Worm (Caenorhabditis elegans) whole organism, mixed stage, embryonic: ENCODE measurements around the gene klp-13.

ENCODE experiments used
- ceh-39 ChIP-seq: fragments of 150-350 bp; optimal IDR thresholded peaks from 2 replicates; lab custom pipeline; 2014; ENCODE audit warnings: missing biosample characterization, missing genetic modification characterization
- cnd-1 ChIP-seq: fragments of 200-800 bp; sonication (Bioruptor generic); optimal IDR thresholded peaks from 2 replicates; lab custom pipeline; 2018; ENCODE audit warnings: mild to moderate bottlenecking, missing genetic modification characterization, missing compliant biosample characterization
- drap-1 ChIP-seq: fragments of 200-800 bp; sonication (Bioruptor generic); optimal IDR thresholded peaks from 3 replicates; lab custom pipeline; 2018; ENCODE audit warnings: mild to moderate bottlenecking, missing genetic modification characterization, missing compliant biosample characterization
- elt-3 ChIP-seq: fragments of 150-350 bp; optimal IDR thresholded peaks from 2 replicates; lab custom pipeline; 2014; ENCODE audit warnings: missing biosample characterization, missing genetic modification characterization
- hlh-1 ChIP-seq: fragments of 150-350 bp; optimal IDR thresholded peaks from 2 replicates; lab custom pipeline; 2014; ENCODE audit warnings: missing biosample characterization, missing genetic modification reagents, missing genetic modification characterization
- lin-13 ChIP-seq: fragments of 150-350 bp; optimal IDR thresholded peaks from 2 replicates; lab custom pipeline; 2014; ENCODE audit warnings: missing biosample characterization, missing genetic modification characterization
- lsy-2 ChIP-seq: fragments of 150-350 bp; optimal IDR thresholded peaks from 2 replicates; lab custom pipeline; 2014; ENCODE audit warnings: missing biosample characterization, missing genetic modification characterization
- nhr-28 ChIP-seq: fragments of 150-350 bp; optimal IDR thresholded peaks from 2 replicates; lab custom pipeline; 2014; ENCODE audit warnings: missing biosample characterization, missing genetic modification characterization
- pha-4 ChIP-seq: fragments of 150-350 bp; optimal IDR thresholded peaks from 2 replicates; lab custom pipeline; 2018; ENCODE audit warnings: missing biosample characterization, missing genetic modification reagents, missing genetic modification characterization
- sem-2 ChIP-seq: fragments of 200-800 bp; sonication (Bioruptor generic); optimal IDR thresholded peaks from 2 replicates; lab custom pipeline; 2018; ENCODE audit warnings: mild to moderate bottlenecking, missing genetic modification characterization, missing compliant biosample characterization
- sptf-1 ChIP-seq: sonication (generic microtip); optimal IDR thresholded peaks from 2 replicates; lab custom pipeline; 2017; ENCODE audit warnings: mild to moderate bottlenecking, missing genetic modification characterization, moderate library complexity, missing compliant biosample characterization
- unc-120 ChIP-seq: sonication (generic microtip); optimal IDR thresholded peaks from 2 replicates; lab custom pipeline; 2017; ENCODE audit warnings: missing genetic modification characterization, missing compliant biosample characterization; ENCODE audit not compliant: poor library complexity, severe bottlenecking
- unc-39 ChIP-seq: fragments of 150-350 bp; optimal IDR thresholded peaks from 2 replicates; lab custom pipeline; 2014; ENCODE audit warnings: missing biosample characterization, missing genetic modification characterization

DNA sequence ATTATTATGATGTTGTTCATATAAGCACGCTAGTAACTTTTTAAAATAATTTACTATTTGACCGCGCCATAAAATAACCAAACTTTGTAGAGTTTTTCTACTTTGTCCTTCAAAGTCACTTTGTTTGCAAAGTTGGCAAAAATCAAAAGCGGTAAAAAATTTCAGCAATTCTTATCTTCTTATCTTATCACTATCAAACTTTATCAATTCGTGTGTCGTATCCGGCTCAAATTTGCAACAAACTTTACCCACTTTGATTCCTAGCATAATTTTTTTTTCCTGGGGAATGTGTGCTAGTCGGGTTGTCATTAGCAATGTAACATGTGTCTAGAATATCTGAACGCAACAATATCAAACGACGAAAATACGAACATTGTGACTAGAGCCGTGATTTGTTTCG lies 931 bp downstream of the klp-13 start:
- TF ChIP-seq unc-39 (tag; lab: Kevin White, UChicago) (no peak), lin-13 (tag; lab: Kevin White, UChicago) (no peak), sem-2 (GFP tag; lab: Kevin White, UChicago) (no peak), elt-3 (tag; lab: Kevin White, UChicago) (no peak), drap-1 (no peak), nhr-28 (no peak), hlh-1 (tag; lab: Kevin White, UChicago) (no peak), lsy-2 (tag; lab: Kevin White, UChicago) (no peak), ceh-39 (tag; lab: Kevin White, UChicago) (no peak), cnd-1 (tag; lab: Kevin White, UChicago) (no peak), pha-4 (no peak), unc-120 (tag; lab: Kevin White, UChicago) (no peak), sptf-1 (no peak)
